Worm (Caenorhabditis elegans): ENCODE measurements around the gene ndub-8.

- TF ChIP-seq T22C8.4 (GFP tag; IDR thresholded peaks at IDR 0.05) = no peak
- no peak for TF ChIP-seq flt-1 (GFP tag; IDR thresholded peaks at IDR 0.05)
- no peak for TF ChIP-seq tab-1 (GFP tag; IDR thresholded peaks at IDR 0.05)
- TF ChIP-seq med-1 (GFP tag; optimal IDR thresholded peaks at IDR 0.05; ENCODE audit: insufficient read depth) = no peak
Measured at ce11 chrII:13828597-13828996, 44.1 kb upstream of the ndub-8 start, which contains the start of gene his-42.
